Worm (Caenorhabditis elegans): ENCODE measurements around the gene F59B10.3.

The F59B10.3 gene

ce11 chrII:10502491-10503063 is 7.8 kb upstream of the F59B10.3 start, which contains the start of gene myrf-1 (continued):
- no peak for TF ChIP-seq tlp-1 (tag; optimal IDR thresholded peaks at IDR 0.05)
- TF ChIP-seq ces-1 (GFP tag; optimal IDR thresholded peaks at IDR 0.05): no peak
- no peak for TF ChIP-seq unc-98 (GFP tag; IDR thresholded peaks at IDR 0.05)
- TF ChIP-seq irx-1 (tag; optimal IDR thresholded peaks at IDR 0.05): peak; percentile 66
- TF ChIP-seq lir-3 (tag; optimal IDR thresholded peaks at IDR 0.05; ENCODE audit: poor library complexity): peak; percentile 58
- TF ChIP-seq vab-15 (tag; optimal IDR thresholded peaks at IDR 0.05): no peak
- TF ChIP-seq aha-1 (tag; optimal IDR thresholded peaks at IDR 0.05): peak; percentile 21
- no peak for TF ChIP-seq ceh-88 (GFP tag; IDR thresholded peaks at IDR 0.05)
- peak; percentile 77 for TF ChIP-seq skn-1 (tag; optimal IDR thresholded peaks at IDR 0.05)
- TF ChIP-seq Y116A8C.19 (tag; optimal IDR thresholded peaks at IDR 0.05; ENCODE audit: borderline replicate concordance): no peak
- TF ChIP-seq efl-1 (optimal IDR thresholded peaks at IDR 0.05): peak; percentile 72 to 79
- TF ChIP-seq efl-1 (GFP tag; optimal IDR thresholded peaks at IDR 0.05 in 1 of 2): peak; percentile 55 to 91
- peak; percentile 77 for TF ChIP-seq dsc-1 (tag; optimal IDR thresholded peaks at IDR 0.05)
- peak; percentile 49 to 91 (median 53) for TF ChIP-seq ceh-82 (tag; optimal IDR thresholded peaks at IDR 0.05)
- TF ChIP-seq sox-4 (tag; optimal IDR thresholded peaks at IDR 0.05): peak; percentile 54
- no peak for TF ChIP-seq sup-37 (GFP tag; optimal IDR thresholded peaks at IDR 0.05)
- no peak for TF ChIP-seq unc-30 (tag; optimal IDR thresholded peaks at IDR 0.05)
- no peak for TF ChIP-seq hlh-17 (GFP tag; optimal IDR thresholded peaks at IDR 0.05; ENCODE audit: borderline replicate concordance)
- peak; percentile 36 for TF ChIP-seq zip-4 (GFP tag; optimal IDR thresholded peaks at IDR 0.05)
- TF ChIP-seq xbp-1 (tag; optimal IDR thresholded peaks at IDR 0.05): peak; percentile 70
- no peak for TF ChIP-seq hpl-2 (GFP tag; optimal IDR thresholded peaks at IDR 0.05)
- no peak for TF ChIP-seq ceh-63 (GFP tag; optimal IDR thresholded peaks at IDR 0.05)
- peak; percentile 84 for TF ChIP-seq egl-13 (tag; optimal IDR thresholded peaks at IDR 0.05)
- peak; percentile 84 for TF ChIP-seq nhr-11 (tag; optimal IDR thresholded peaks at IDR 0.05)
- TF ChIP-seq ets-5 (GFP tag; IDR thresholded peaks at IDR 0.05): no peak
- no peak for TF ChIP-seq nhr-28 (tag; optimal IDR thresholded peaks at IDR 0.05)
- TF ChIP-seq nhr-237 (tag; optimal IDR thresholded peaks at IDR 0.05): peak; percentile 51
- peak; percentile 66 for TF ChIP-seq fkh-10 (GFP tag; optimal IDR thresholded peaks at IDR 0.05)
- TF ChIP-seq rnt-1 (tag; optimal IDR thresholded peaks at IDR 0.05): peak; percentile 82
- TF ChIP-seq jun-1 (tag; optimal IDR thresholded peaks at IDR 0.05): peak; percentile 92
- peak; percentile 70 for TF ChIP-seq unc-130 (tag; optimal IDR thresholded peaks at IDR 0.05)
- peak; percentile 73 for TF ChIP-seq blmp-1 (tag; optimal IDR thresholded peaks at IDR 0.05)
- no peak for TF ChIP-seq ceh-90 (tag; optimal IDR thresholded peaks at IDR 0.05)
- peak; percentile 37 for TF ChIP-seq pax-3 (tag; optimal IDR thresholded peaks at IDR 0.05)
- peak; percentile 73 for TF ChIP-seq unc-86 (tag; optimal IDR thresholded peaks at IDR 0.05)
- peak; percentile 68 to 76 for TF ChIP-seq lsy-2 (tag; optimal IDR thresholded peaks at IDR 0.05)
- peak; percentile 88 for TF ChIP-seq snu-23 (GFP tag; optimal IDR thresholded peaks at IDR 0.05)
- TF ChIP-seq aly-2 (tag; optimal IDR thresholded peaks at IDR 0.05): no peak
- peak; percentile 53 to 59 for TF ChIP-seq lin-35 (GFP tag; optimal IDR thresholded peaks at IDR 0.05)
- peak; percentile 73 for TF ChIP-seq nhr-90 (tag; optimal IDR thresholded peaks at IDR 0.05; ENCODE audit: poor library complexity)
- peak in 1 of 2 experiments; percentile 75 for TF ChIP-seq ztf-11 (tag; optimal IDR thresholded peaks at IDR 0.05)
- peak; percentile 66 for TF ChIP-seq isw-1 (GFP tag; IDR thresholded peaks at IDR 0.05)
- peak in 2 of 3 experiments; percentile 37 to 55 for TF ChIP-seq dpl-1 (GFP tag; optimal IDR thresholded peaks at IDR 0.05)
- no peak for TF ChIP-seq C34B4.2 (tag; optimal IDR thresholded peaks at IDR 0.05)
- no peak for TF ChIP-seq pqm-1 (tag; optimal IDR thresholded peaks at IDR 0.05)
- peak; percentile 85 for TF ChIP-seq ceh-8 (GFP tag; optimal IDR thresholded peaks at IDR 0.05)
